Worm (Caenorhabditis elegans): Measurements from ENCODE around the gene cls-1.
"Not testable (repeated sequence)": the region's sequence is repeated elsewhere in the genome, so short reads cannot be mapped to it uniquely, and the experiment has no call there.

Gene cls-1

DNA sequence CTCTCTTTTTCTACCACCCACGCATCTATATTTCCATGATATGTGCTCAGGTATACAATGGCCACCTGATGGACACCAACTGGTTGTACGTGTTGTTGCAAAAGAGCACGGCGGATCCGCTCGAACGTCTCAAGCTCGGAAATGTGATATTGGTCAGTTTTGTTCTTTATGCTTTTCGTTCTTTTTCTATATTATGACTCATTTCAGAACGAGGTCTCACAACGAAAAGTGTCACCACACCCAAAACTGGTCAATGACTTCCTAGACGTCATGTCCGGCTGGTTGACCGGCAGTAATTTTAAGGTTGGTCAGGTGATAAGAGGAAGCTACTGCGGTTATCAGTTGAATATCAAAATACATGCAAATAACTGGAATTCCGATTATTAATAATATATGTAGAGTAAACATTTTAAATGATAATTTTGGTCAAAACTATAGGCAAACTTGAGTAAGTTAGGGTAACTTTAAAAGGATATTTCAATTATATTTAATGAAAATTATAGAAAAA, at the start of gene cls-1:
Gene cls-1 (plus strand): TSS at position 51 of the 508 bp plus-strand sequence.
- TF ChIP-seq W03F9.2 (tag; optimal IDR thresholded peaks at IDR 0.05) (no peak), dao-5 (tag; optimal IDR thresholded peaks at IDR 0.05) (no peak), him-1 (tag; optimal IDR thresholded peaks at IDR 0.05) (no peak)

DNA sequence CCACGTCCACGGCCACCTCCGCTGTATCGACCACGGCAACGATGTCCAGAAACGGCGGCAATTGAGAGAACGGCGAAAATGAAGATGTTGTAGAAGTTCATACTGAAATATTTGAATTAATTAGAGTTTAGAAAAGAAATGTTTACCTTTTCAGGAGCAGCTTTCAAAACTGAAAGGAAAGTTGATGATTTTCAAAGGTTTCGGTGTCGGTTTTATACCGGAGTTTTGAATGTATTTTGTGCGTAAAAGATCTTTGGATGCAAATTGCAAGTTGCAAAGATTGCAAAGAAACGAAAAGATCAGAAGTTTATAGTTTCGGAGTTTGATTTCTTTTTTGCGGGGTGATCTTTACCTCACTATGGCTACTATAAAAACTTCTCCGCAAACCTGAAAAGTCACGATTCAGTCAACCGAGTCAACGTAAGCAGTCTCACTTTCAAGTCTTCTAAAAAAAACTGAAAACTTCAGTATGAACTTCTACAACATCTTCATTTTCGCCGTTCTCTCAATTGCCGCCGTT, 49.1 kb upstream of the cls-1 start, which contains the start of the genes fipr-19 and fipr-18:
Gene fipr-19 (minus strand): TSS at position 101 of the 520 bp plus-strand sequence.
Gene fipr-18 (plus strand): TSS at position 470 of the 520 bp plus-strand sequence.
- TF ChIP-seq W03F9.2 (tag; optimal IDR thresholded peaks at IDR 0.05) (no peak), him-1 (tag; optimal IDR thresholded peaks at IDR 0.05) (no peak), dao-5 (tag; optimal IDR thresholded peaks at IDR 0.05) (no peak)

DNA sequence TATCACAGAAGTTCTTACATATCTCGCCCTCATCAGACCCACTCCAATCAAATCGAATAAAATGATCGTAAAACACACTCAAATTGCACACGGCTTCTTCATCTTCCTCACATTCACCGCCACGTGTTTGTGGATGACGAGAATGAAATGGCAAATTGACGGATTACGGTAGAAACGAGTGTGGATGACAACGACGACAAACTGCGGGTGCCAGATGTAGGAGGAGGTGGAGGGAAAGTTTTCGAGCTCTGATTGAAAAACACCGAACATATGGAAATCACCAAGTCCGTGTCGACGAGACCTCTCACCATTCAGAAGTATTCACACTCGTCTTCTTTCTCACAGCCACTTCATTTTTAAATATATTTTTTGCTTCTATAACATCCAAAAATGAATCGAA, 48.0 kb upstream of the cls-1 start, which contains the start of gene mls-1:
Gene mls-1 (plus strand): TSS at position 324 of the 400 bp plus-strand sequence.
- no peak for TF ChIP-seq dao-5 (tag; optimal IDR thresholded peaks at IDR 0.05)
- no peak for TF ChIP-seq him-1 (tag; optimal IDR thresholded peaks at IDR 0.05)
- no peak for TF ChIP-seq W03F9.2 (tag; optimal IDR thresholded peaks at IDR 0.05)

DNA sequence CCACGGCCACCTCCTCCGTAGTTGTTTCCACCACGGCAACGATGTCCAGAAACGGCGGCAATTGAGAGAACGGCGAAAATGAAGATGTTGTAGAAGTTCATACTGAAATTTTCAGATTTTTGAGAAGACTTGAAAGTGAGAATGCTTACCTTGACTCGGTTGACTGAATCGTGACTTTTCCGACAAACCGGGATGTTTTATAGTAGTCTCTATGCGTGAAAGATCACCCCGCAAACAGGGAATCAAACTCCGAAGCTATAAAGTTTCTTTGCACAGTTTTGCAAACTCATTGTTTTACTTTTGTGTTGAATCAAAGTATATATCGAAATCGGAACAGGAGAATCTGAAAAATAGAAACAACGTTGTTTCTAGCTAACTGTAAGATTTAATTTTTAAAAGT, 45.7 kb upstream of the cls-1 start, which contains the start of gene fipr-20:
Gene fipr-20 (minus strand): TSS at position 101 of the 400 bp plus-strand sequence.
- TF ChIP-seq dao-5 (tag; optimal IDR thresholded peaks at IDR 0.05) (no peak), him-1 (tag; optimal IDR thresholded peaks at IDR 0.05) (no peak), W03F9.2 (tag; optimal IDR thresholded peaks at IDR 0.05) (no peak)

DNA sequence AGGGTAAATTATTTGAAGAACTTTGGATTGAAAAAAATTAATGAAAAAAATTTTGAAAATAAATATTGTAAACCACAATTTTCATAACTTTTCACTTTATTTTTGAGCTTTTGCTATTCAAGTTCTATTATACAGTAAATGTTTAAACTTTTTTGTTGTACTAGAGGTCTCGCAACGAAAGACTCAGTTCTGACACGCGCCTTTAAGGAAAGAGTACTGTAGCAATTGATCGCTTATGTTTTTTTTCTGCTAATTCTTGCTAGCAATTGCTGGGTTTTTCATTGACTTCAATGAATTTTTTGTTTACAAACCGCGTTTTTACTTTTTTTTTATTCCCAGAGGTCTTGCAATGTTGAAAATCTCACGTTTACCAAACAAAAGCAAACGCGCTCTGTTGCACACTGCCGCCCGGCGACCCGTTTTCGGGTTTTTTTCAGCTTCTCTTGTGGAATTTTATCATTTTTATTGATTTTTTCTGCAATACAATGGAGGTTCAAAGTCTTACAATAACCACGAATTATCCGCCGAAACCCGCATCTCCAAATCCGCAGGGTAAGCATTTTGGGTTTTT, 44.5 kb upstream of the cls-1 start, which contains the start of gene H14A12.3:
Gene H14A12.3 (plus strand): TSS at position 360 of the 571 bp plus-strand sequence.
- TF ChIP-seq dao-5 (tag; optimal IDR thresholded peaks at IDR 0.05) (no peak), W03F9.2 (tag; optimal IDR thresholded peaks at IDR 0.05) (no peak), him-1 (tag; optimal IDR thresholded peaks at IDR 0.05) (no peak)

DNA sequence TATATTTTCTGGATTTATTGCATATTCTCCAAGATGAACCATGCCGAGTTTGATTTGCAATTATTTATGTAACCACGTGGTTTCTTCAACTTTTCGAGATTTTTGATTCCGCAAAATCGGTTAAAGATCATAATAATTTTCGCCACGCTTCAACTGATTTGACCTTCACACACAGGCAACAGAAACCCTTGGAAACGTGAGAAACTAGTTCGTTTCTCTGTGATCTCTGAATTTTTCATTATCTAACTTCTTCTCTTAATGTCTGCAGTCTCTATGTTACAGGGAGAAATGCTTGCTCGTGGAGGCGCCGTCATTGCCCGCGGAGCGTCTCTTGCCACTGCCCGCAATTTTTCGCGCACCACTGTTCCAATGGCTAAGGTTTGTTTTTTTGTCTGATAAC, 42.6 kb upstream of the cls-1 start, which contains the start of gene fum-1:
Gene fum-1 (plus strand): TSS at position 259 of the 400 bp plus-strand sequence.
- TF ChIP-seq dao-5 (tag; optimal IDR thresholded peaks at IDR 0.05) = no peak
- no peak for TF ChIP-seq W03F9.2 (tag; optimal IDR thresholded peaks at IDR 0.05)
- TF ChIP-seq him-1 (tag; optimal IDR thresholded peaks at IDR 0.05) = no peak

DNA sequence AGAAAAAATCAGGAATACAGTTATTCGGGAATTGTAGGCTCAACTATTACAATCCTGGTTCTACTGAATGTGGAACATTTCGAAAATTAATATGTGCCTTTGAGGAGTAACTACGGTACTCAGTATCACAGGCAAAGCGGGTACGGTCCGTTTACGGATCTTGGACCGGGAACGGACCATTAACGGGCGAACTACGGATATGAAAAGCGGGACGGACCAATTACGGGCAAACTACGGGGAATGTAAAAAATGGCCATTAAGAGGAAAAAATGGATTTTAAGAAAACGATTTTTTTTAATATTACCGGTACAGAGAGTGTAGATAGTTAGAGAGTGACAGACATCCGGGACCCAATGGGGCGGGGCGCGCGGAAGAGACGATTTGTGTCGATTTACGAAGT, 39.0 kb upstream of the cls-1 start, which contains the start of gene H14A12.5:
Gene H14A12.5 (minus strand): TSS at position 101 of the 400 bp plus-strand sequence.
- TF ChIP-seq W03F9.2, dao-5, him-1 (tag; optimal IDR thresholded peaks at IDR 0.05): not testable (repeated sequence)

DNA sequence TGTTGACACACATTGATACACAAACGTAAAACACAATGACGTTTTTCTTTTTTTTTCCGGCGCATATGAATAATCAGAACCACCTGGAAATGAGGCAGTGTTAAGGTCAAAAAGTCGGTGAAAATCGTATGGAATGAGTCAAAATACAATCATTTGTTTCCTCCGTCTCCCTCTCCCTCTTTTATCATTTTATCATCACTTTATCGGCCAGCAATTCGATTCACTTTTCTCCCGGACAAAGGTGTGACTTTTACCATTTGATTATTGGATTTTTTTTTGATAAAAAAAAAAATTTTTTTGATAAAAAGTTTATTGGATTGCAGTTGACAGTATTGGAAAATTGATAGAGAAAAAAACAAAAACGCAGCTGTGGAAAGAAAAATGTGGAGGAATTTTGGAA, 29.0 kb upstream of the cls-1 start:
- no peak for TF ChIP-seq him-1 (tag; optimal IDR thresholded peaks at IDR 0.05)
- TF ChIP-seq dao-5 (tag; optimal IDR thresholded peaks at IDR 0.05) = no peak
- no peak for TF ChIP-seq W03F9.2 (tag; optimal IDR thresholded peaks at IDR 0.05)

DNA sequence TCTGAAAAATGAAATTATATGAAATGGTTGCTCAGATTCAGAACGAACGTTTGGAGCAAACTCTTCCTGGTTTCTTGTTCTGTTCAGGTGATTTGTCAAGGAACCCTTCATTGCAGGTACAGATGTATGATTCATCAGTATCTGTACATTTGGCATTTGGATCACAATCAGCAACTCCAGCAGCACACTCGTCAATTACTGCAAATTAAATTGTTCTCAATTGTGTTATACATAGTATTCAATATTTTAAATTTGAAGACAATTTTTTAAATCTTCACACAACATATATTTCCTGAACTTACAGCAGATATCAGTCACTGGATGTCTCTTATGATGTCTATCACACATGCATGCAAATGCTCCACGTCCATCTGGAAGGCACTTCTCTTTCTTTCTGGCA, 23.2 kb upstream of the cls-1 start:
- no peak for TF ChIP-seq dao-5 (tag; optimal IDR thresholded peaks at IDR 0.05)
- TF ChIP-seq him-1 (tag; optimal IDR thresholded peaks at IDR 0.05) = no peak
- TF ChIP-seq W03F9.2 (tag; optimal IDR thresholded peaks at IDR 0.05) = no peak

DNA sequence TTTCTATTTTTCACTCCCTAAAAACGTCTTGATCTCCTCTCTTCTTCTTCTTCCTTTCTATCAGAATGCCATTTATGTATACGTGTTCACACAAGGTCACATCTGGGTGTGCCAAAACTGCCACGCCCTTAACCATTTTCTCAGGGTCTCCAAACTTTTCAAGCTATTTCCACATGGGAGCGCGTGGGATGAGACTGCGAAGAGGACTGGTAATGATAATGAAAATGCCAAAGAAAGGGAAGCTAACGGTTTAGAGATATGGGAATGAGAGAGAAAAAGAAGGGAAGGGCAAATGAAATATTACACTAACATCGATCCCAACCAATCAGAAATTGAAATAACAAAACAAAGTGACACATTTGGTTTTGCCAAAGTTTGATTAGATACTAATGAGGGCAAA, 19.7 kb upstream of the cls-1 start:
- TF ChIP-seq him-1 (tag; optimal IDR thresholded peaks at IDR 0.05) = no peak
- no peak for TF ChIP-seq W03F9.2 (tag; optimal IDR thresholded peaks at IDR 0.05)
- TF ChIP-seq dao-5 (tag; optimal IDR thresholded peaks at IDR 0.05) = no peak

DNA sequence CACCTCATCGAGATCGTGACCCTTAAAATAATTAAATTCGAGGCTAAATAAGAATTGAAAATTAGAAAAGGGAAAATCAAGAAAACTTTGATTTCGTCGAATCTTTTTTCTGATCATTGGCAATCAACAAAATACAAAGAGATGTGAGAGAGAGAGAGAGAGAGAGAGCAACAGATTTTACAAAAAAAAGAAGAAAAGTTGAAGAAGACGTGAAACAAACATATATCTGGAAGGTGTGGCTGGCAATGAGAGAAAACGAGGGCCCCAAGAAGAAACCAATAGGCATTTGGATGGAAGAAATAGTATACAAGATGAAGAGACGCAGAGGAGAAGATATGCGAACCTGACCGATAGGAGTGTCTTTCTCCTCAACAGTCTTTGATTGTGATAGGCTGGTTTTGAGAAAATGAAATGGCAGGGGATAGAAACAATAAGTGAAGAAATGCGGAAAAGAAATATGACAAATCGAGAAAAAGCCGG, 18.9 kb upstream of the cls-1 start, which contains the start of gene mup-4:
Gene mup-4 (minus strand): TSS at position 51 of the 480 bp plus-strand sequence.
- TF ChIP-seq W03F9.2 (tag; optimal IDR thresholded peaks at IDR 0.05) (no peak), him-1 (tag; optimal IDR thresholded peaks at IDR 0.05) (no peak), dao-5 (tag; optimal IDR thresholded peaks at IDR 0.05) (no peak)

DNA sequence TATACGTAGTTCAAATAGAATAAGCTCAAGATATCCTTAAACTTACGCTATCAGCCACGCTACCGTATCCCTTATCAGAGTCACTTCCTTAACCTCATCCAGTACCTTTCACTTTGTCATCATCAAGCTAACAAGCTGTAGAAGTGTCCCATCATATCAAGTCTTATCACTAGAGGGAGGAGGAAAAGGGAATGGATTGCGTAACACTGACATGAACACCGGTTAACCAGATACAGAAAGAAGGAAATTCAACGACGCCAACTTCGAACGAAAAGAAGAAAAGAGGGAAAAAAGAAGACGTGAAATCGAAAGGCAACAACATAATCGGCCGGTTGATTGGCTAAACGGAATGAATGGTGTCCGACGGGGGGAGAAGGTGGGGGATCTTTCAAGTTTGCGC, 17.9 kb upstream of the cls-1 start:
- TF ChIP-seq dao-5 (tag; optimal IDR thresholded peaks at IDR 0.05) = no peak

DNA sequence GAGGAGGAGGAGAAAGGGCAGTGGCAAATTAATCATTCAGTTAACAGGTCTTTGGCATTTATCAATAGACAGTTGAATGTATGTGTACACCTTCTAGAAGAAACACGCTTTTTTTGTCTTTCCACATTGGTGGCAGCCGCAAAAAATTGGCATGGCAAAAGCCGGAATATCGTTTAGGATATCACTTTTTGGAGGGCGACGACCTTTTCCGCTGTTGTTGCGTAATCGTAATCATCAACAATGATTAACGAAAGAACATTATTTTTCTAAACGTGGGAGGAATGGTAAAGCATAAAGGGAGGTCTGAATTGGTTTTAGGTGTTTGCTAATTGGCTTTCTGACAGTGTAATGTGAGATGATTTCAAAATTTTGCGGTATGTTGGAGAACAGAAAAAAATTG, 16.0 kb upstream of the cls-1 start:
- TF ChIP-seq dao-5 (tag; optimal IDR thresholded peaks at IDR 0.05) (no peak), him-1 (tag; optimal IDR thresholded peaks at IDR 0.05) (no peak), W03F9.2 (tag; optimal IDR thresholded peaks at IDR 0.05) (no peak)

DNA sequence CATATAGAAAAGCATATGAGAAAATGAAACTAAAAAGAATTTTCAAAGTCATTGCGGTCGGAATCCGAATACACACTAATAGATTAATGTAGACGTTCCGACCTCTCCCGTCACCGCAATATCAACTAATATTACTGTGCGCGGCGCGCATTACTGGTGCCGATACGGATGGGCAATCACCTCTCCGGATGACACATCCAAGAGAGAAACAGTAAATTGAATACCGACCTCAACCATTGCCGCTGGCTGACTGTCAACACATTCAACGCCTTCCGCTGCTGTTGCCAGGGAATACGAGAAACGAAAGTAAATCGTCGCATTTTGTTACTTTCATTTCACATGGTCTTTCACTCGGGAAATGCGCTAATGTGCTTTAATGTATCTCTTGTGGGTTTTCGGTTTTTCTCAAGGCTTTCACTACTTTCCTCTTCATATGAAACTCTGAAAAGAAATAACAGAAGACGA, 13.1 kb upstream of the cls-1 start:
- TF ChIP-seq him-1 (tag; optimal IDR thresholded peaks at IDR 0.05) (no peak), dao-5 (tag; optimal IDR thresholded peaks at IDR 0.05) (no peak), W03F9.2 (tag; optimal IDR thresholded peaks at IDR 0.05) (no peak)

All from whole organism, L4/young adult.